Worm (Caenorhabditis elegans) whole organism, L2 larva: ENCODE data around the gene cyp-13A12.

Experiments used
- C34F6.9 ChIP-seq: fragments of 150-350 bp; optimal IDR thresholded peaks from 2 replicates; lab custom pipeline; 2014; ENCODE audit warnings: missing biosample characterization, missing genetic modification characterization
- F13H6.1 ChIP-seq: sonication (generic microtip); optimal IDR thresholded peaks from 2 replicates; lab custom pipeline; 2016; ENCODE audit warnings: missing genetic modification characterization, missing compliant biosample characterization
- ZK546.5 ChIP-seq: sonication (generic microtip); optimal IDR thresholded peaks from 2 replicates; lab custom pipeline; 2017; ENCODE audit warnings: missing biosample characterization, missing genetic modification characterization
- aly-2 ChIP-seq: fragments of 150-350 bp; optimal IDR thresholded peaks from 2 replicates; lab custom pipeline; 2014; ENCODE audit warnings: missing biosample characterization, missing genetic modification characterization
- blmp-1 ChIP-seq: sonication (generic microtip); optimal IDR thresholded peaks from 2 replicates; lab custom pipeline; 2017; ENCODE audit warnings: missing genetic modification characterization, mild to moderate bottlenecking, missing compliant biosample characterization, antibody characterized with exemption, moderate library complexity; ENCODE audit not compliant: insufficient read depth
- ceh-16 ChIP-seq: fragments of 150-350 bp; optimal IDR thresholded peaks from 2 replicates; lab custom pipeline; 2014; ENCODE audit warnings: missing biosample characterization, missing genetic modification characterization
- ceh-82 ChIP-seq: fragments of 150-350 bp; optimal IDR thresholded peaks from 2 replicates; lab custom pipeline; 2014; ENCODE audit warnings: missing biosample characterization, missing genetic modification characterization
- dmd-4 ChIP-seq: sonication (generic microtip); optimal IDR thresholded peaks from 2 replicates; lab custom pipeline; 2017; ENCODE audit warnings: missing biosample characterization, missing genetic modification characterization
- egl-27 ChIP-seq: sonication (generic microtip); optimal IDR thresholded peaks from 3 replicates; lab custom pipeline; 2017; ENCODE audit warnings: missing biosample characterization, missing genetic modification reagents, missing genetic modification characterization
- elt-1 ChIP-seq: fragments of 150-350 bp; optimal IDR thresholded peaks from 2 replicates; lab custom pipeline; 2014; ENCODE audit warnings: missing biosample characterization, missing genetic modification characterization
- fos-1 ChIP-seq: fragments of 150-350 bp; optimal IDR thresholded peaks from 2 replicates; lab custom pipeline; 2014; ENCODE audit warnings: missing biosample characterization, missing genetic modification characterization
- gmeb-1 ChIP-seq: fragments of 150-350 bp; optimal IDR thresholded peaks from 2 replicates; lab custom pipeline; 2014; ENCODE audit warnings: missing biosample characterization, missing genetic modification characterization
- lin-11 ChIP-seq: fragments of 150-350 bp; sonication (generic microtip); optimal IDR thresholded peaks from 2 replicates; lab custom pipeline; 2014; ENCODE audit warnings: missing biosample characterization, missing genetic modification characterization, inconsistent platforms, mixed read lengths
- lin-13 ChIP-seq: fragments of 150-350 bp; optimal IDR thresholded peaks from 2 replicates; lab custom pipeline; 2014; ENCODE audit warnings: missing biosample characterization, missing genetic modification reagents, missing genetic modification characterization
- lin-39 ChIP-seq: fragments of 150-350 bp; optimal IDR thresholded peaks from 2 replicates; lab custom pipeline; 2014; ENCODE audit warnings: missing biosample characterization, missing genetic modification reagents, missing genetic modification characterization
- lsy-2 ChIP-seq, 2 experiments: fragments of 150-350 bp in 1 of 2; sonication (generic microtip) in 1 of 2; optimal IDR thresholded peaks; 2 replicates each; lab custom pipeline; 2014 to 2017; ENCODE audit warnings: missing biosample characterization in 2 of 2, missing genetic modification characterization in 2 of 2
- mbf-1 ChIP-seq: sonication (generic microtip); optimal IDR thresholded peaks from 2 replicates; lab custom pipeline; 2017; ENCODE audit warnings: missing biosample characterization, missing genetic modification characterization
- nhr-11 ChIP-seq: fragments of 150-350 bp; optimal IDR thresholded peaks from 2 replicates; lab custom pipeline; 2014; ENCODE audit warnings: missing biosample characterization, missing genetic modification characterization
- nhr-12 ChIP-seq: fragments of 150-350 bp; optimal IDR thresholded peaks from 2 replicates; lab custom pipeline; 2014; ENCODE audit warnings: missing biosample characterization, missing genetic modification characterization
- nhr-21 ChIP-seq: fragments of 150-350 bp; optimal IDR thresholded peaks from 2 replicates; lab custom pipeline; 2014; ENCODE audit warnings: missing biosample characterization, missing genetic modification characterization
- nhr-237 ChIP-seq: fragments of 150-350 bp; optimal IDR thresholded peaks from 2 replicates; lab custom pipeline; 2014; ENCODE audit warnings: missing biosample characterization, missing genetic modification characterization
- nhr-25 ChIP-seq: fragments of 150-350 bp; sonication (generic microtip); optimal IDR thresholded peaks from 3 replicates; lab custom pipeline; 2014; ENCODE audit warnings: missing biosample characterization, missing genetic modification characterization
- sem-4 ChIP-seq: fragments of 150-350 bp; optimal IDR thresholded peaks from 2 replicates; lab custom pipeline; 2014; ENCODE audit warnings: missing biosample characterization, missing genetic modification reagents, missing genetic modification characterization
- skn-1 ChIP-seq: sonication (generic microtip); optimal IDR thresholded peaks from 2 replicates; lab custom pipeline; 2017; ENCODE audit warnings: missing biosample characterization, missing genetic modification characterization
- sma-3 ChIP-seq: sonication (generic microtip); optimal IDR thresholded peaks from 2 replicates; lab custom pipeline; 2016; ENCODE audit warnings: missing genetic modification reagents, missing genetic modification characterization, missing compliant biosample characterization
- sma-9 ChIP-seq, 2 experiments: fragments of 150-350 bp in 1 of 2; sonication (generic microtip) in 1 of 2; optimal IDR thresholded peaks; 2 replicates each; lab custom pipeline; 2014 to 2016; ENCODE audit warnings: missing genetic modification characterization in 2 of 2, mild to moderate bottlenecking in 1 of 2, missing biosample characterization in 1 of 2, missing compliant biosample characterization in 1 of 2, missing genetic modification reagents in 1 of 2, moderate library complexity in 1 of 2
- unc-39 ChIP-seq: fragments of 150-350 bp; optimal IDR thresholded peaks from 2 replicates; lab custom pipeline; 2014; ENCODE audit warnings: missing biosample characterization, missing genetic modification characterization
- unc-55 ChIP-seq: fragments of 150-350 bp; sonication (generic microtip); optimal IDR thresholded peaks from 3 replicates; lab custom pipeline; 2014; ENCODE audit warnings: missing biosample characterization, missing genetic modification reagents, missing genetic modification characterization
- unc-62 ChIP-seq: fragments of 150-350 bp; optimal IDR thresholded peaks from 2 replicates; lab custom pipeline; 2014; ENCODE audit warnings: missing biosample characterization, missing genetic modification reagents, missing genetic modification characterization
- ztf-1 ChIP-seq: fragments of 200-800 bp; sonication (Bioruptor generic); conservative IDR thresholded peaks from 2 replicates; pipeline ENCODE4 v1.3.6; 2022; ENCODE audit warnings: missing genetic modification characterization, missing compliant biosample characterization
- ztf-11 ChIP-seq: sonication (generic microtip); optimal IDR thresholded peaks from 2 replicates; lab custom pipeline; 2017; ENCODE audit warnings: missing biosample characterization, missing genetic modification characterization

The cyp-13A12 gene

ce11 chrIII:13015754-13016317 is 8.5 kb upstream of the cyp-13A12 start (continued):
- peak; percentile 41 for TF ChIP-seq nhr-21 (tag; lab: Kevin White, UChicago)
- TF ChIP-seq, all 48 proteins: peak for 13

- TF ChIP-seq sma-3: peak; percentile 2
- peak; percentile 29 for TF ChIP-seq nhr-21 (tag; lab: Kevin White, UChicago)
- no peak for TF ChIP-seq fos-1 (tag; lab: Kevin White, UChicago)
- TF ChIP-seq, all 48 proteins: peak for 2
Measured at ce11 chrIII:13018619-13019018, 5.7 kb upstream of the cyp-13A12 start, which contains the start of gene col-98. Gene col-98, plus strand, starts transcription at chrIII:13019008.

ce11 chrIII:13019547-13020098 is 4.7 kb upstream of the cyp-13A12 start:
- TF ChIP-seq mbf-1 (no peak), ztf-11 (no peak), ztf-1 (no peak), nhr-237 (no peak), C34F6.9 (tag; lab: Kevin White, UChicago) (no peak), blmp-1 (no peak), unc-39 (tag; lab: Kevin White, UChicago) (no peak), lsy-2 (tag; optimal IDR thresholded peaks at IDR 0.05; lab: Kevin White, UChicago) (no peak), sem-4 (no peak), unc-55 (no peak), nhr-11 (tag; lab: Kevin White, UChicago) (no peak), skn-1 (no peak), lin-39 (tag; lab: Kevin White, UChicago) (no peak), ceh-82 (tag; lab: Kevin White, UChicago) (no peak)
- TF ChIP-seq, all 48 proteins: peak for 0

ce11 chrIII:13020741-13021140 is 3.6 kb upstream of the cyp-13A12 start, which contains the start of gene cyp-13A11:
Gene cyp-13A11, plus strand, starts transcription at chrIII:13021006.
- TF ChIP-seq ztf-1 (no peak), lin-11 (tag; lab: Kevin White, UChicago) (no peak), egl-27 (tag; lab: Kevin White, UChicago) (no peak), ceh-16 (no peak), C34F6.9 (tag; lab: Kevin White, UChicago) (no peak), lin-13 (GFP tag; lab: Kevin White, UChicago) (no peak), sma-3 (no peak), nhr-21 (tag; lab: Kevin White, UChicago) (no peak)

ce11 chrIII:13027949-13028348 is 3.6 kb downstream of the cyp-13A12 start:
- TF ChIP-seq nhr-12 (tag; lab: Kevin White, UChicago): no peak
- TF ChIP-seq aly-2: no peak
- no peak for TF ChIP-seq gmeb-1 (tag; lab: Kevin White, UChicago)
- TF ChIP-seq, all 48 proteins: peak for 0

- TF ChIP-seq F13H6.1 (tag; lab: Kevin White, UChicago) (no peak), ceh-16 (no peak), blmp-1 (no peak), sma-9 (GFP tag; optimal IDR thresholded peaks at IDR 0.05; lab: Kevin White, UChicago) (no peak), sma-9 (tag; optimal IDR thresholded peaks at IDR 0.05; lab: Kevin White, UChicago) (no peak), unc-62 (no peak), dmd-4 (no peak), lsy-2 (tag; optimal IDR thresholded peaks at IDR 0.05; lab: Kevin White, UChicago) (no peak), ZK546.5 (no peak), nhr-25 (tag; lab: Kevin White, UChicago) (no peak), skn-1 (no peak), elt-1 (no peak), ztf-11 (no peak)
Measured at ce11 chrIII:13029608-13030007, 5.3 kb downstream of the cyp-13A12 start, which contains the start of gene F14F7.4. Gene F14F7.4, minus strand, starts transcription at chrIII:13029708.
